Worm (Caenorhabditis elegans) whole organism, L2 larva: ENCODE data around the gene crh-2.

Experiments
- F13H6.1 ChIP-seq: sonication (generic microtip); optimal IDR thresholded peaks from 2 replicates; lab custom pipeline; 2016; ENCODE audit warnings: missing genetic modification characterization, missing compliant biosample characterization
- alr-1 ChIP-seq: fragments of 150-350 bp; optimal IDR thresholded peaks from 2 replicates; lab custom pipeline; 2014; ENCODE audit warnings: missing biosample characterization, missing genetic modification characterization
- egl-27 ChIP-seq: sonication (generic microtip); optimal IDR thresholded peaks from 3 replicates; lab custom pipeline; 2017; ENCODE audit warnings: missing biosample characterization, missing genetic modification reagents, missing genetic modification characterization
- lsy-2 ChIP-seq, 2 experiments: fragments of 150-350 bp in 1 of 2; sonication (generic microtip) in 1 of 2; optimal IDR thresholded peaks; 2 replicates each; lab custom pipeline; 2014 to 2017; ENCODE audit warnings: missing biosample characterization in 2 of 2, missing genetic modification characterization in 2 of 2
- mbf-1 ChIP-seq: sonication (generic microtip); optimal IDR thresholded peaks from 2 replicates; lab custom pipeline; 2017; ENCODE audit warnings: missing biosample characterization, missing genetic modification characterization
- nhr-11 ChIP-seq: fragments of 150-350 bp; optimal IDR thresholded peaks from 2 replicates; lab custom pipeline; 2014; ENCODE audit warnings: missing biosample characterization, missing genetic modification characterization
- nhr-237 ChIP-seq: fragments of 150-350 bp; optimal IDR thresholded peaks from 2 replicates; lab custom pipeline; 2014; ENCODE audit warnings: missing biosample characterization, missing genetic modification characterization
- sma-9 ChIP-seq, 2 experiments: fragments of 150-350 bp in 1 of 2; sonication (generic microtip) in 1 of 2; optimal IDR thresholded peaks; 2 replicates each; lab custom pipeline; 2014 to 2016; ENCODE audit warnings: missing genetic modification characterization in 2 of 2, mild to moderate bottlenecking in 1 of 2, missing biosample characterization in 1 of 2, missing compliant biosample characterization in 1 of 2, missing genetic modification reagents in 1 of 2, moderate library complexity in 1 of 2
- snpc-4 ChIP-seq: fragments of 150-350 bp; optimal IDR thresholded peaks from 2 replicates; lab custom pipeline; 2014; ENCODE audit warnings: missing biosample characterization, missing genetic modification characterization
- unc-39 ChIP-seq: fragments of 150-350 bp; optimal IDR thresholded peaks from 2 replicates; lab custom pipeline; 2014; ENCODE audit warnings: missing biosample characterization, missing genetic modification characterization

- TF ChIP-seq nhr-11 (tag; lab: Kevin White, UChicago) (no peak), unc-39 (tag; lab: Kevin White, UChicago) (no peak), snpc-4 (tag; lab: Kevin White, UChicago) (no peak), mbf-1 (tag; lab: Kevin White, UChicago) (no peak), egl-27 (tag; lab: Kevin White, UChicago) (no peak), alr-1 (tag; lab: Kevin White, UChicago) (no peak), nhr-237 (no peak), F13H6.1 (tag; lab: Kevin White, UChicago) (peak; percentile 52), lsy-2 (tag; optimal IDR thresholded peaks at IDR 0.05; lab: Kevin White, UChicago) (no peak), sma-9 (GFP tag; optimal IDR thresholded peaks at IDR 0.05; lab: Kevin White, UChicago) (peak; percentile 44), sma-9 (tag; optimal IDR thresholded peaks at IDR 0.05; lab: Kevin White, UChicago) (no peak)
These were observed 4.4 kb upstream of the crh-2 start for ce11 chrII:5191766-5192165.
